Worm (Caenorhabditis elegans): ENCODE data around the gene F46C3.7.

DNA sequence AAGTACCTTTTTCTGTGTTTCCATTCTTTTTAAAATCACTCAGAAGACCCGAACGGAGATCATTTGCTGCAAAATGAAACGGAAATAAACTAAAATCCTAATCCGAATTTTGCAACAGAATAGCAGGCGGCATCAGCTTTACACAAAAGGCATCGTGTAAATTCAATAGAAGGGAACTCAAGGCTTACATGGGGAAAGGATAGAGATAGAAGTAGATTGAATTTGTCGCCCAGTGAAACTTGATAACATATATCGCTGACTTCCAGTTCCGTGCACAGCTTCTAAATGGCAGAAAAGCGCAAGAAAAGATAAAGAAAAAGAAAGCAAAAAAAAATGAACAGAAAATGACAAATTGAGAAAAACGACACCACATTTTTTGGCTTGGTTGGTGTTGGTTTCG, 33.9 kb upstream of the F46C3.7 start, which contains the start of gene slo-2:
- TF ChIP-seq lin-39 (tag; optimal IDR thresholded peaks at IDR 0.05) = peak; percentile 21
- TF ChIP-seq ztf-4 (tag; optimal IDR thresholded peaks at IDR 0.05) = no peak
- no peak for TF ChIP-seq fos-1 (tag; optimal IDR thresholded peaks at IDR 0.05)
- TF ChIP-seq nhr-23 (tag; optimal IDR thresholded peaks at IDR 0.05) = no peak
- no peak for TF ChIP-seq pqm-1 (tag; optimal IDR thresholded peaks at IDR 0.05)
- TF ChIP-seq ama-1 (optimal IDR thresholded peaks at IDR 0.05) = no peak
- TF ChIP-seq mdl-1 (tag; optimal IDR thresholded peaks at IDR 0.05) = no peak
- no peak for TF ChIP-seq ztf-11 (tag; optimal IDR thresholded peaks at IDR 0.05)
- TF ChIP-seq unc-62 (GFP tag; optimal IDR thresholded peaks at IDR 0.05) = no peak
- TF ChIP-seq egl-27 (tag; optimal IDR thresholded peaks at IDR 0.05) = no peak

All from whole organism, L3 larva.